Fruit fly (Drosophila melanogaster): Measurements from ENCODE around the gene CG13693.

The CG13693 gene

dm6 chr2L:228246-228645, 4.0 kb upstream of the CG13693 start:
- no peak for TF ChIP-seq CTCF (optimal IDR thresholded peaks at IDR 0.05)
- no peak for TF ChIP-seq CG8478 (optimal IDR thresholded peaks at IDR 0.05)

- TF ChIP-seq CTCF (optimal IDR thresholded peaks at IDR 0.05) (no peak), CG8478 (optimal IDR thresholded peaks at IDR 0.05) (no peak)
These were observed 8.0 kb downstream of the CG13693 start for dm6 chr2L:240176-240769.

DNA sequence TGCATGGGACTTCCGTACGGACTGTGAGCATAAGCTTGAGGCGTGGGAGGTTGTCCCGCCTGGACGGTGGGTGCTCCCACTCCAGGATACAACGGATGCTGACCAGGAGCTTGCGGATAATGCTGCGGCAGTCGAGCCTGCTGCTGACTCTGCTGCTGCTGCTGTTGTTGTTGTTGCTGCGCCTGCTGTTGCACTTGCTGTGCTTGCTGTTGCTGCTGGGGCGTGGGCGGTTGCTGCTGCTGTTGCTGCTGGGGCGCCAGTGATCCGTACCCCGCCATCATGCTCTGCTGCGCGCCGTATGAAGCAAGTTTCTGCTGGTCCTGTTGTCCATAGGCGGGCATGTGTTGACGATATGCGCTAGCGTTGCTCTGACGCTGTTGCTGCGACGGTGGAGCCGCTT, 9.1 kb downstream of the CG13693 start:
- TF ChIP-seq CG8478 (optimal IDR thresholded peaks at IDR 0.05), result no peak
- no peak for TF ChIP-seq CTCF (optimal IDR thresholded peaks at IDR 0.05)

DNA sequence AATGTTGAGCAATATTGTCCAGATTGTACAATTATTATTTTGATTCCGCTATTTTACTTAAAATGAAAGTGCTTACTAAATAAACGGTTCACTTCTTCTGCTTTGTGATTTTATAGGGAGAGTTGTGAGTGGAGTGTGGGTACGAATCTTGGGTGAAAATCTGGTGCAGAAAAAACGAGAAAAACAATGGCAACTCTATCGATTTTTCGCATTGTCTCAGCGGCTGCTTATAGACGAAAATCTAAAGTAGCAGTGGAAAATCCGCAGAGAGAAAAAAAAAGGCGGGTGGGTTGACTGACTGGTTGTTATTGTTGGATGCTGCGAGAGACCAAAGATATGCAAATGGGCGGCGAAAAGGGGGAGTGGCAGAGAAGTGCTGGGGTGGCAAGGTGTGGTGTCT, 10.8 kb downstream of the CG13693 start:
- TF ChIP-seq CG8478 (optimal IDR thresholded peaks at IDR 0.05) (no peak), CTCF (optimal IDR thresholded peaks at IDR 0.05) (no peak)

DNA sequence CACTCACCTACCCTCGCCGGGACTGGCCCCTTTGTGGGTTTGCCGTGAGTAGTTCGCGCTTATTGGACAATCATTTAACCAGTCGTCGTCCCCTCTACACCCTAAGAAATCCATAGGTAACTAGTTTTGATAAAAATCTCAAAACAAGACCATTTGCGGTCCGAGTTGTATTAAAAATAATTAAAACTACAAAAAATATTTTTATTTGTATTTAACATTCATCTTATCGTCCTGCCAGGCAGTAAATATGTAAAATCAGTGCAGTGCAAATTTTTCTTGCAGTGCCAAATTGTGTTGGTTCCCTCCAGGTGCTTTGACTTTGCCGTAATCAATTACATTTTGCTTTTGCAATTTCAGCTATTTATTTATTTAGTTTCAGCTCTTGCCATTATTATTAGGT, 11.5 kb downstream of the CG13693 start:
- TF ChIP-seq CG8478 (optimal IDR thresholded peaks at IDR 0.05) (no peak), CTCF (optimal IDR thresholded peaks at IDR 0.05) (no peak)

DNA sequence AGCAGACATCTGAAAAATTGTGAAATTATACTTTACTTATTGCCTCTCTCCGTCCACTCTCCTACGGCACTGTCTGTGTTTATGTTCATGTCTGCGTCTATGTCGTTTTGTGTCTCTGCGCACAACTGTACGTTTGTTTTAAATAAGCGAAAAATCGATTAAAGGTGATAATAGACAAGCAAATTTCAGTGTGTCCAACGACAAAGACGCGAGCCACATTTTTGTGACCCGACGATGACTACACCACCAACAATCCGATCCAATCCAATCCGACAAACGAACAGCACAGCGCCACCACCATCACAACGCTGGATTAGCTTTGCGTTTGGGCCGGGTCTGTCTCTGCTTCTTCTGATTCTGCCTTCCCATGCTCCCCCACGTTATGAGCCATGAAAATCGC, 12.3 kb downstream of the CG13693 start:
- no peak for TF ChIP-seq CTCF (optimal IDR thresholded peaks at IDR 0.05)
- no peak for TF ChIP-seq CG8478 (optimal IDR thresholded peaks at IDR 0.05)

DNA sequence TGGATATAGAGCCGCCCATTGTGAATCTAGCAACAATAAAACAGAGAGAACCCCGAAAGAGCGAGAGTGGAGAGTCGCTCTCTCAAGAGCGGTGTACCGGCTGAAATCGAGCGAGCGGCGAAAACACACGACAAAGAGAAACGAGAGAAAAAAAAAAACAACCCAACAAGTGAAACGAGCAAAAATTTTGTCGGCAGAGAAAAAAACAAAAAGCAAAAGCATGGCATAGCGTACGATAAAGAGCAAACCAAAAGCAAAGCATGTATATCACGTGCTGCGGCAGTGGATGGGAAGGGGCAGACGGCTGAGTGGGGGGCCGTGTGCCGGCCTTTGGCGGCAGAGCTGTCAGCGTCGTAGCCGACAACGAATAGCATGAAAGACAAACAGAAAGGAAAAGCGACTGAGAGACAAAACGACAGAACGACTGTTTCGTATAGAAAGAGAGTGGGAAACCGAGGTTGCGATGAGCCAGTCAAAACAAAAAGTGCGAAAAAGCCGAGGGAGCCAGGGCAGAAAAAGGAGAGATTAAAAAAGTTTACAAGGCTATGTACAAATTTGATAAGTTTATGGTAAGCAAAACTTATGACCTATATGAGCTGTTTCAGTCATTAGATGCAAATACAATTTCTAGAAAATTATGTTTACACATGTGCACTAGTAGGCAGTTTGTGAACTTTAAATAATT, 14.5 kb downstream of the CG13693 start:
- no peak for TF ChIP-seq CG8478 (optimal IDR thresholded peaks at IDR 0.05)
- TF ChIP-seq CTCF (optimal IDR thresholded peaks at IDR 0.05), result no peak

dm6 chr2L:247432-247831, 15.1 kb downstream of the CG13693 start:
- no peak for TF ChIP-seq CTCF (optimal IDR thresholded peaks at IDR 0.05)
- TF ChIP-seq CG8478 (optimal IDR thresholded peaks at IDR 0.05), result no peak

- TF ChIP-seq CG8478 (optimal IDR thresholded peaks at IDR 0.05) (no peak), CTCF (optimal IDR thresholded peaks at IDR 0.05) (no peak)
These were observed 15.7 kb downstream of the CG13693 start for dm6 chr2L:247845-248473.

- TF ChIP-seq CTCF (optimal IDR thresholded peaks at IDR 0.05) (no peak), CG8478 (optimal IDR thresholded peaks at IDR 0.05) (no peak)
These were observed 16.3 kb downstream of the CG13693 start for dm6 chr2L:248592-248991.

DNA sequence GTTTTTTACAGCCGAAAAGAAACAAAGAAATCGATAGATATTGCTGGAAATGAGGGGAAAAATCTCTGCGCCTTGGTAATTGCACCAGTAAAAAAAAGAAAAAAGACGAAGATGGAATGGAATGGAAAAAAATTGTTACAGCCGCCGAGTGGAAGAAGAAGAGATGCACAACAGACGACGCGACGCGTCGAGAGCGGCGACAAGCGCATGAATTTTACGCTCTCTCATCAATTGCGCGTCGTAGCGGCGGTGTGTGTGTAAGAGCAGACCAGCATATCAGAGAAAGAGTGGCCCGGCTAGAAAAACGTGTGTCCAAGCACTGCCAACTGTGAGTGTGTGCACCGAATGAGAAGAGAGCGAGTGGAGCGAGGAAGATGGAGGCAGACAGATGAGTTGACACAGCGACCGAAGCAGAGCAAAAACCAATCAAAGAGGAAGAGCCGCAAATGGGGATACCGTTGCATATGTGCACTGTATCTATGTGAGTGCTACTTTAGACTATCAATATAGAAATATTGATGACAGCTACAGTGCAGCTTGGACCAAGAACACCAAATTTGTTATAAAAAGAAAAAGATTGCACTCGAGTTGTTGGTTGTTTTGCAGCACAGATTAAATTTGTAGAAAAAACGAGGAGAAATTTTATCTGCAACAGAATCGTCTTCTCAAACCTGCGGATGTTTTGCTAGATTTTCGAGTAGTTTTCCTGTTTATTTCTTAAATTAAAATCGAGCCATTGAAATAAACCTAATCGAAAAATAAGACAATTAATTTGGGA, 16.9 kb downstream of the CG13693 start:
- TF ChIP-seq CTCF (optimal IDR thresholded peaks at IDR 0.05) (no peak), CG8478 (optimal IDR thresholded peaks at IDR 0.05) (no peak)

- TF ChIP-seq CTCF (optimal IDR thresholded peaks at IDR 0.05), result peak; percentile 29 to 50
- no peak for TF ChIP-seq CG8478 (optimal IDR thresholded peaks at IDR 0.05)
These were observed 18.4 kb downstream of the CG13693 start, which contains the start of gene kis for dm6 chr2L:250507-251215. Gene kis (minus strand): TSS chr2L:250823.

DNA sequence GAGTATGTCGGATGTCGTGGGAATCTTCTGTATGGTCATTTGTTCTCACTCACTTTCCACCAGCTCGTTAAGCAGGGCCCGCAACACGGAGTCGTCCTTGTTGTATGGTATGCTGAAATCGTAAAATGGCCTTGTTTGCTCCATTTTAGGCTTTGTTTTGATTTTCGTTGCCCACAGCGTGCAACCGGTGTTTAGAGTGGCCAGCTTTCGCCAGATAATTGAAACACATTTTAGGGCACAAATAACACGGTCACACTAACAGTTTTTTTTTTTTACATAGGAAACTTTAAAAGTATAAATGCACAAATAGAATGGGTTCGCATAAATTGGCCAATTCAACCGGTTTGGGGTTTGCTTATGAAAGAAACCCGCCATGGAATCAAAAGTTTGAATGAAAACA, 19.9 kb downstream of the CG13693 start, which contains the start of gene Rpp30:
Rpp30 (minus strand) TSS at position 200 of the 400 bp plus-strand sequence.
- TF ChIP-seq CTCF (optimal IDR thresholded peaks at IDR 0.05) (peak in 1 of 2 experiments; percentile 21), CG8478 (optimal IDR thresholded peaks at IDR 0.05) (no peak)

- TF ChIP-seq CG8478 (optimal IDR thresholded peaks at IDR 0.05), result no peak
- no peak for TF ChIP-seq CTCF (optimal IDR thresholded peaks at IDR 0.05)
These were observed 35.3 kb downstream of the CG13693 start, which contains the start of gene CG17075 for dm6 chr2L:267441-268089. Gene CG17075 (minus strand): TSS chr2L:267505.

Measured in S2 (cell line).